Fruit fly (Drosophila melanogaster): ENCODE data around the gene CG9692.

DNA sequence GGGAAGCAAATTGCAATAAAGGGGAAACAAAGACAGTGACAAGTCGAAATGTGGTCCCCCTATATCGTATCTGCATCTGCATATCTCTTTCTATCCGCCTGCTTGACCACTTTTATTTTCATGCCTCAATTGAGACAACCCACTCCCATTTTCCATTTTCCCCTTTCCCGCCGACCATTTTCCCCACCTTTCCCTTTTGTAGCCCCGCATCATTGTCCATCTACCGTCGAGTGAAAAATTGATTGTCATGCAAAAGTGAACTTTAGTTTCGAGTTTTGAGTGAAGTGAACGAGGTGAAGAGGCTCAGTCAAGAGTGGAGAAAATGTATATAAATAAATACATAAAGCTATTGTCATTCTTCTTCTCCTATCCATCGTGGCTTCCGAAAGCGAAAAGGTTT, 522 bp upstream of the CG9692 start:
- TF ChIP-seq CG8478 (optimal IDR thresholded peaks at IDR 0.05) (no peak), CTCF (optimal IDR thresholded peaks at IDR 0.05) (no peak)

All from S2 (cell line).